Worm (Caenorhabditis elegans) whole organism, L4 larva: ENCODE results near the gene C34D1.4.

Experiments used
- D1046.2 ChIP-seq: fragments of 200-800 bp; sonication (Bioruptor generic); IDR thresholded peaks from 2 replicates; pipeline ENCODE4 v1.3.6; 2022; ENCODE audit warnings: missing genetic modification characterization, missing compliant biosample characterization
- F10B5.3 ChIP-seq: sonication (generic microtip); optimal IDR thresholded peaks from 2 replicates; lab custom pipeline; 2016; ENCODE audit warnings: mild to moderate bottlenecking, missing genetic modification characterization, missing compliant biosample characterization
- T20F7.1 ChIP-seq: fragments of 200-800 bp; sonication (Bioruptor generic); optimal IDR thresholded peaks from 2 replicates; lab custom pipeline; 2018; ENCODE audit warnings: mild to moderate bottlenecking, missing genetic modification characterization, missing compliant biosample characterization
- T26A8.4 ChIP-seq: fragments of 200-800 bp; sonication (Bioruptor generic); IDR thresholded peaks from 2 replicates; pipeline ENCODE4 v1.3.6; 2022; ENCODE audit warnings: missing genetic modification characterization, missing compliant biosample characterization
- Y105C5A.15 ChIP-seq: fragments of 200-800 bp; sonication (Bioruptor generic); IDR thresholded peaks from 2 replicates; pipeline ENCODE4 v1.3.6; 2022; ENCODE audit warnings: missing genetic modification characterization, missing compliant biosample characterization
- Y75B8A.6 ChIP-seq: fragments of 200-800 bp; sonication (Bioruptor generic); IDR thresholded peaks from 2 replicates; pipeline ENCODE4 v1.3.6; 2022; ENCODE audit warnings: missing genetic modification reagents, missing genetic modification characterization, missing compliant biosample characterization
- aha-1 ChIP-seq: fragments of 150-350 bp; peaks from one replicate; lab custom pipeline; 2014; ENCODE audit warnings: missing biosample characterization, missing genetic modification characterization
- ceh-62 ChIP-seq: sonication (generic microtip); optimal IDR thresholded peaks from 2 replicates; lab custom pipeline; 2017; ENCODE audit warnings: missing biosample characterization, missing genetic modification characterization
- cey-2 ChIP-seq: sonication (generic microtip); optimal IDR thresholded peaks from 3 replicates; lab custom pipeline; 2017; ENCODE audit warnings: missing genetic modification characterization, mild to moderate bottlenecking, missing compliant biosample characterization, antibody characterized with exemption, borderline replicate concordance; ENCODE audit not compliant: insufficient read depth
- daf-16 ChIP-seq, 3 experiments: sonication (generic microtip); optimal IDR thresholded peaks; 2 replicates each; lab custom pipeline; 2016 to 2017; ENCODE audit warnings: missing genetic modification characterization in 3 of 3, missing genetic modification reagents in 3 of 3, mild to moderate bottlenecking in 2 of 3, missing compliant biosample characterization in 2 of 3, missing biosample characterization in 1 of 3, moderate library complexity in 1 of 3
- daf-19 ChIP-seq: fragments of 200-800 bp; sonication (Bioruptor generic); conservative IDR thresholded peaks from 2 replicates; pipeline ENCODE4 v1.3.6; 2022; ENCODE audit warnings: missing genetic modification characterization, missing compliant biosample characterization
- dmd-6 ChIP-seq: fragments of 200-800 bp; sonication (Bioruptor generic); IDR thresholded peaks from 2 replicates; pipeline ENCODE4 v1.3.6; 2022; ENCODE audit warnings: missing genetic modification reagents, missing genetic modification characterization, missing compliant biosample characterization
- dmd-8 ChIP-seq: fragments of 200-800 bp; sonication (Bioruptor generic); IDR thresholded peaks from 2 replicates; pipeline ENCODE4 v1.3.6; 2022; ENCODE audit warnings: missing genetic modification characterization, missing compliant biosample characterization
- duxl-1 ChIP-seq: sonication (generic microtip); optimal IDR thresholded peaks from 2 replicates; lab custom pipeline; 2016; ENCODE audit warnings: mild to moderate bottlenecking, missing genetic modification characterization, moderate library complexity, missing compliant biosample characterization; ENCODE audit not compliant: poor library complexity
- dve-1 ChIP-seq: sonication (generic microtip); optimal IDR thresholded peaks from 2 replicates; lab custom pipeline; 2017; ENCODE audit warnings: antibody characterized with exemption, mild to moderate bottlenecking, missing genetic modification characterization, missing compliant biosample characterization; ENCODE audit not compliant: insufficient read depth
- fos-1 ChIP-seq: fragments of 150-350 bp; optimal IDR thresholded peaks from 2 replicates; lab custom pipeline; 2014; ENCODE audit warnings: missing biosample characterization, missing genetic modification characterization
- gei-8 ChIP-seq: fragments of 200-800 bp; sonication (Bioruptor generic); optimal IDR thresholded peaks from 2 replicates; lab custom pipeline; 2018; ENCODE audit warnings: mild to moderate bottlenecking, missing genetic modification characterization, missing compliant biosample characterization
- hif-1 ChIP-seq, 2 experiments: sonication (generic microtip); optimal IDR thresholded peaks; 2 replicates each; lab custom pipeline; 2016 to 2017; ENCODE audit warnings: missing compliant biosample characterization in 2 of 2, missing genetic modification characterization in 2 of 2, missing genetic modification reagents in 2 of 2, missing genotype in 2 of 2, mild to moderate bottlenecking in 1 of 2
- hlh-11 ChIP-seq: fragments of 200-800 bp; sonication (Bioruptor generic); optimal IDR thresholded peaks from 2 replicates; lab custom pipeline; 2018; ENCODE audit warnings: mild to moderate bottlenecking, missing genetic modification characterization, missing compliant biosample characterization
- hlh-30 ChIP-seq: sonication (generic microtip); optimal IDR thresholded peaks from 2 replicates; lab custom pipeline; 2017; ENCODE audit warnings: antibody characterized with exemption, mild to moderate bottlenecking, missing genetic modification characterization, missing compliant biosample characterization; ENCODE audit not compliant: insufficient read depth
- jun-1 ChIP-seq: fragments of 150-350 bp; optimal IDR thresholded peaks from 2 replicates; lab custom pipeline; 2014; ENCODE audit warnings: missing biosample characterization, missing genetic modification reagents, missing genetic modification characterization
- lim-7 ChIP-seq: fragments of 200-800 bp; sonication (Bioruptor generic); IDR thresholded peaks from 2 replicates; pipeline ENCODE4 v1.3.6; 2022; ENCODE audit warnings: missing genetic modification characterization, missing compliant biosample characterization
- lin-1 ChIP-seq: fragments of 200-800 bp; sonication (Bioruptor generic); IDR thresholded peaks from 2 replicates; pipeline ENCODE4 v1.3.6; 2022; ENCODE audit warnings: missing genetic modification reagents, missing genetic modification characterization, missing compliant biosample characterization
- lin-15B ChIP-seq: fragments of 150-350 bp; sonication (generic microtip); optimal IDR thresholded peaks from 3 replicates; lab custom pipeline; 2014; ENCODE audit warnings: missing biosample characterization, missing genetic modification characterization
- lin-29 ChIP-seq: fragments of 200-800 bp; sonication (Bioruptor generic); IDR thresholded peaks from 2 replicates; pipeline ENCODE4 v1.3.6; 2022; ENCODE audit warnings: missing genetic modification reagents, missing genetic modification characterization, missing compliant biosample characterization
- lin-38 ChIP-seq: fragments of 200-800 bp; sonication (Bioruptor generic); IDR thresholded peaks from 2 replicates; pipeline ENCODE4 v1.3.6; 2022; ENCODE audit warnings: missing genetic modification reagents, missing genetic modification characterization, missing compliant biosample characterization
- lir-3 ChIP-seq: sonication (generic microtip); optimal IDR thresholded peaks from 2 replicates; lab custom pipeline; 2016; ENCODE audit warnings: mild to moderate bottlenecking, missing genetic modification characterization, missing compliant biosample characterization
- mdl-1 ChIP-seq, 2 experiments: fragments of 150-350 bp in 1 of 2; sonication (generic microtip) in 1 of 2; optimal IDR thresholded peaks; 2 replicates each; lab custom pipeline; 2014 to 2017; ENCODE audit warnings: missing biosample characterization in 2 of 2, missing genetic modification characterization in 2 of 2
- mdt-29 ChIP-seq: fragments of 200-800 bp; sonication (Bioruptor generic); IDR thresholded peaks from 2 replicates; pipeline ENCODE4 v1.3.6; 2022; ENCODE audit warnings: missing genetic modification reagents, missing genetic modification characterization, missing compliant biosample characterization
- mes-2 ChIP-seq: sonication (generic microtip); optimal IDR thresholded peaks from 2 replicates; lab custom pipeline; 2016; ENCODE audit warnings: missing genotype, mild to moderate bottlenecking, missing genetic modification characterization, missing compliant biosample characterization; ENCODE audit not compliant: poor library complexity, severe bottlenecking
- mxl-3 ChIP-seq: fragments of 200-800 bp; sonication (Bioruptor generic); optimal IDR thresholded peaks from 2 replicates; lab custom pipeline; 2018; ENCODE audit warnings: mild to moderate bottlenecking, missing genetic modification characterization, missing compliant biosample characterization
- nhr-10 ChIP-seq: fragments of 150-350 bp; optimal IDR thresholded peaks from 2 replicates; lab custom pipeline; 2014; ENCODE audit warnings: missing biosample characterization, missing genetic modification characterization
- nhr-102 ChIP-seq: sonication (generic microtip); optimal IDR thresholded peaks from 2 replicates; lab custom pipeline; 2016; ENCODE audit warnings: mild to moderate bottlenecking, missing genetic modification characterization, moderate library complexity, missing compliant biosample characterization
- nhr-28 ChIP-seq: fragments of 150-350 bp; optimal IDR thresholded peaks from 2 replicates; lab custom pipeline; 2014; ENCODE audit warnings: missing biosample characterization, missing genetic modification characterization
- nhr-42 ChIP-seq: fragments of 200-800 bp; sonication (Bioruptor generic); IDR thresholded peaks from 2 replicates; pipeline ENCODE4 v1.3.6; 2022; ENCODE audit warnings: missing genetic modification characterization, missing compliant biosample characterization
- nhr-6 ChIP-seq: fragments of 150-350 bp; optimal IDR thresholded peaks from 2 replicates; lab custom pipeline; 2014; ENCODE audit warnings: missing biosample characterization, missing genetic modification characterization
- php-3 ChIP-seq: fragments of 200-800 bp; sonication (Bioruptor generic); IDR thresholded peaks from 2 replicates; pipeline ENCODE4 v1.3.6; 2022; ENCODE audit warnings: missing genetic modification reagents, missing genetic modification characterization, missing compliant biosample characterization
- pqm-1 ChIP-seq: sonication (generic microtip); optimal IDR thresholded peaks from 2 replicates; lab custom pipeline; 2017; ENCODE audit warnings: missing biosample characterization, missing genetic modification characterization
- saeg-2 ChIP-seq: fragments of 200-800 bp; sonication (Bioruptor generic); IDR thresholded peaks from 2 replicates; pipeline ENCODE4 v1.3.6; 2022; ENCODE audit warnings: missing genetic modification reagents, missing genetic modification characterization, missing compliant biosample characterization
- sdz-12 ChIP-seq: fragments of 200-800 bp; sonication (Bioruptor generic); optimal IDR thresholded peaks from 2 replicates; lab custom pipeline; 2018; ENCODE audit warnings: mild to moderate bottlenecking, missing genetic modification characterization, missing compliant biosample characterization
- skn-1 ChIP-seq: fragments of 150-350 bp; optimal IDR thresholded peaks from 2 replicates; lab custom pipeline; 2014; ENCODE audit warnings: missing biosample characterization, missing genetic modification characterization
- tra-1 ChIP-seq: fragments of 200-800 bp; sonication (Bioruptor generic); IDR thresholded peaks from 2 replicates; pipeline ENCODE4 v1.3.6; 2022; ENCODE audit warnings: missing genetic modification reagents, missing genetic modification characterization, missing compliant biosample characterization
- unc-130 ChIP-seq: sonication (generic microtip); optimal IDR thresholded peaks from 2 replicates; lab custom pipeline; 2016; ENCODE audit warnings: missing genetic modification reagents, missing genetic modification characterization, missing compliant biosample characterization
- unc-39 ChIP-seq: sonication (generic microtip); optimal IDR thresholded peaks from 2 replicates; lab custom pipeline; 2017; ENCODE audit warnings: missing biosample characterization, missing genetic modification characterization
- unc-62 ChIP-seq, 3 experiments: fragments of 150-350 bp in 1 of 3; sonication (generic microtip); optimal IDR thresholded peaks in 2 of 3; peaks in 1 of 3; 1 replicate in 1 of 3; 2 replicates in 2 of 3; lab custom pipeline; 2014 to 2017; ENCODE audit warnings: missing biosample characterization in 3 of 3, missing genetic modification characterization in 3 of 3, missing genetic modification reagents in 3 of 3, missing genotype in 1 of 3
- zfp-3 ChIP-seq: fragments of 200-800 bp; sonication (Bioruptor generic); conservative IDR thresholded peaks from 2 replicates; pipeline ENCODE4 v1.3.6; 2022; ENCODE audit warnings: missing genetic modification reagents, missing genetic modification characterization, missing compliant biosample characterization
- ztf-7 ChIP-seq: fragments of 150-350 bp; optimal IDR thresholded peaks from 2 replicates; lab custom pipeline; 2014; ENCODE audit warnings: missing biosample characterization, missing genetic modification characterization

The C34D1.4 gene

DNA sequence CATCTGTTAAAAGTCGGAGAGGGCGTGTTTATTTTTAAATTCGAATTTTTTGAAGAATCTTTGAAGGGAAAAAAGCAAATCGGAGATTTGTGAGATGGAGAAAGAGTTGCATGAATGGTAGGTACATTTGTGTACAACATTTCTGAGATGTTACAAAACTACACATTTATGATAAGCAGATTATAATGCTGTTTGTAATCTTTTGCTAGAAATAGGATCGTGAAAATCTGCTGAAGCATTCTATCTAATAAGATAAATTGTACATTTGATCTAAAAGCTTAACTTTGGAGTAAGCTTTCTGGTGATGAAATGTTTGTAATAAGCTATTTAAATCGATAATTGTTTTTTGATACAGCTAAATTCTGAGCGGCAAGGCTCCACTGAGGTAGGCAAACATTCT, 13.2 kb upstream of the C34D1.4 start:
- TF ChIP-seq mdl-1 (tag; optimal IDR thresholded peaks at IDR 0.05; lab: Kevin White, UChicago) = no peak
- peak; percentile 90 for TF ChIP-seq aha-1 (tag; lab: Kevin White, UChicago)
- TF ChIP-seq, all 104 proteins: peak for 1

DNA sequence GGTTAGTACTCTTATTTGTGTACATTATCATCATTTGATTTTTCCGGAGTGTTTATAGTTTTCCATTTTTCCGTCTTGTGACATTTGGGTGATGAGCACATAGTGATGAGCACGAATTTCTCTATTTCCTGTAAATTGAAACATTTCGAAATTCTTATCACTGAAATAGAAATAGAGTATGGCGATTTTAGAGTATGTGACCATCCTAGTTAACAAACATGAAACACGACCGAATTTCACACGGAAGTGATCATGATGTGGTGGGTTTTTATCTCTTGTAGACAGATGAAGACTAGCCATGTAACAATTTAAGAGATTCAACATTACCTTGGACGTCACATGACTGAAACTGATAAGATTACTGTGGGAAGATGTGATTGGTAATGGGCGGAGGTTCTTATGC, 10.1 kb upstream of the C34D1.4 start:
- peak; percentile 41 for TF ChIP-seq jun-1 (tag; lab: Kevin White, UChicago)
- TF ChIP-seq nhr-28 (tag; lab: Kevin White, UChicago) = peak; percentile 67
- peak in 1 of 2 experiments; percentile 21 for TF ChIP-seq daf-16 (GFP tag; optimal IDR thresholded peaks at IDR 0.05; lab: Kevin White, UChicago)
- peak; percentile 94 for TF ChIP-seq daf-16 (tag; optimal IDR thresholded peaks at IDR 0.05; lab: Kevin White, UChicago)
- peak; percentile 21 for TF ChIP-seq mes-2 (tag; lab: Kevin White, UChicago)
- no peak for TF ChIP-seq T26A8.4 (GFP tag; lab: Robert Waterston, UW)
- peak; percentile 92 for TF ChIP-seq aha-1 (tag; lab: Kevin White, UChicago)
- TF ChIP-seq nhr-10 (tag; lab: Kevin White, UChicago) = no peak
- peak in 1 of 2 experiments; percentile 51 for TF ChIP-seq unc-62 (GFP tag; optimal IDR thresholded peaks at IDR 0.05 in 1 of 2; lab: Kevin White, UChicago)
- no peak for TF ChIP-seq unc-62 (tag; optimal IDR thresholded peaks at IDR 0.05; lab: Kevin White, UChicago)
- peak; percentile 64; the same call in 1 of the 2 replicates for TF ChIP-seq Y75B8A.6 (GFP tag; lab: Robert Waterston, UW)
- peak; percentile 80; the same call in 1 of the 2 replicates for TF ChIP-seq php-3
- no peak for TF ChIP-seq duxl-1 (tag; lab: Kevin White, UChicago)
- TF ChIP-seq unc-39 = no peak
- TF ChIP-seq lim-7 (GFP tag; lab: Robert Waterston, UW) = no peak
- no peak for TF ChIP-seq dmd-8 (GFP tag; lab: Robert Waterston, UW)
- no peak for TF ChIP-seq lir-3 (tag; lab: Kevin White, UChicago)
- TF ChIP-seq dve-1 = peak; percentile 87
- TF ChIP-seq zfp-3 (GFP tag; lab: Robert Waterston, UW) = no peak
- peak; percentile 56 for TF ChIP-seq nhr-6 (tag; lab: Kevin White, UChicago)
- TF ChIP-seq mdt-29 (GFP tag; lab: Robert Waterston, UW) = 0 out of 2 replicates have a peak, but pooled peaks have one; percentile 46
- peak; percentile 22 for TF ChIP-seq ztf-7 (tag; lab: Kevin White, UChicago)
- TF ChIP-seq lin-38 (GFP tag; lab: Robert Waterston, UW) = peak; percentile 6; the same call in 1 of the 2 replicates
- no peak for TF ChIP-seq daf-19 (GFP tag; lab: Robert Waterston, UW)
- TF ChIP-seq nhr-42 (GFP tag; lab: Robert Waterston, UW) = no peak
- peak; percentile 85 for TF ChIP-seq hlh-11 (tag; lab: Kevin White, UChicago)
- peak; percentile 42 for TF ChIP-seq gei-8 (GFP tag; lab: Kevin White, UChicago)
- TF ChIP-seq mxl-3 (GFP tag; lab: Kevin White, UChicago) = no peak
- TF ChIP-seq lin-15B (tag; lab: Kevin White, UChicago) = no peak
- no peak for TF ChIP-seq F10B5.3 (tag; lab: Kevin White, UChicago)
- TF ChIP-seq tra-1 (GFP tag; lab: Robert Waterston, UW) = peak; percentile 64
- TF ChIP-seq sdz-12 (GFP tag; lab: Kevin White, UChicago) = no peak
- peak; percentile 66; the same call in 1 of the 2 replicates for TF ChIP-seq lin-1 (GFP tag; lab: Robert Waterston, UW)
- TF ChIP-seq saeg-2 (GFP tag; lab: Robert Waterston, UW) = no peak
- TF ChIP-seq pqm-1 (tag; lab: Kevin White, UChicago) = peak; percentile 81
- TF ChIP-seq fos-1 (tag; lab: Kevin White, UChicago) = peak; percentile 70
- TF ChIP-seq cey-2 (tag; lab: Kevin White, UChicago) = no peak
- peak; percentile 82 for TF ChIP-seq dmd-6 (GFP tag; lab: Robert Waterston, UW)
- TF ChIP-seq hlh-30 (tag; lab: Kevin White, UChicago) = peak; percentile 80
- TF ChIP-seq nhr-102 (tag; lab: Kevin White, UChicago) = peak; percentile 86
- peak in 1 of 2 experiments; percentile 17 for TF ChIP-seq hif-1 (tag; optimal IDR thresholded peaks at IDR 0.05; lab: Kevin White, UChicago)
- no peak for TF ChIP-seq ceh-62 (tag; lab: Kevin White, UChicago)
- no peak for TF ChIP-seq lin-29 (GFP tag; lab: Robert Waterston, UW)
- no peak for TF ChIP-seq D1046.2 (GFP tag; lab: Robert Waterston, UW)
- 0 out of 2 replicates have a peak, but pooled peaks have one; percentile 35 for TF ChIP-seq Y105C5A.15 (GFP tag; lab: Robert Waterston, UW)
- TF ChIP-seq T20F7.1 (GFP tag; lab: Kevin White, UChicago) = peak; percentile 39
- TF ChIP-seq unc-130 (GFP tag; lab: Kevin White, UChicago) = no peak
- TF ChIP-seq skn-1 (tag; lab: Kevin White, UChicago) = no peak
